Fruit fly (Drosophila melanogaster): Measurements from ENCODE around the gene CG7829.

CG7829 gene

DNA sequence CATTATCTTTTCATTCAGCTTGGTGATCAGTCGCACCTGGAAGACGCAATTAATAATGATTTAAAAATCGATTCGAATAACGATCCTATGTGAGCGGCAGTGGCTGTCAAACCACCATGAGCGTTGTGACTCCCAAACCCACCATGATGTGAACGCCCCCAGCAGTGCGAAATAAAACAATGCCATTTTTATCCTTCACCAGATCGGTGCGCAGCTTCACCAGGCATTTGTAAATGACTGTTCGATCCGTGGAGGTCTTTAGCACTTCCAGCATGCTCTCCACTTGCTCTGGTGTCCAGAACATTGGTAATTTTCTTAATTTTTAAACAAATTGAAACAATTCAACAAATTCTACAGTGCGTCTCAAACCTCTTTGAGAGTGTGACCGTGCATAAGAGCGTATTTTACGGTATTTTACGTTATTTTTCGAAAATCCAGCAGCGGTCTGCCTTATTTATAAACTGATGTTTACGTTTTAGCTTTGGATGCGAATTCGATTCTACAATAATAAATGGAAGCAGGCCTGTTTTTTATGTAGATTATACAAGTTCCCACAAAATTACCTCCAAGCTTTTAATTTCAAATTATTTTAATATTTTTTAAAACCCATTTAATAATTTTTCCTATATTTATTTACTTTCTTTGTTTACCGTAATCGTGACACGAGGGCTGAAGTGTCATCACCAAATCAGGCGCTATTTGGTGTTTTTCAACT, 18.4 kb downstream of the CG7829 start, which contains the start of the genes Rnb and Drice (continued):
- TF ChIP-seq CG18619 (GFP tag; optimal IDR thresholded peaks at IDR 0.05) (no peak), CG1603 (tag; optimal IDR thresholded peaks at IDR 0.05) (no peak), CG31365 (tag; optimal IDR thresholded peaks at IDR 0.05) (no peak), sc (optimal IDR thresholded peaks at IDR 0.05) (no peak), sc (GFP tag; optimal IDR thresholded peaks at IDR 0.05) (no peak), nerfin-1 (tag; optimal IDR thresholded peaks at IDR 0.05) (no peak), NFAT (GFP tag; IDR thresholded peaks at IDR 0.05) (peak; percentile 49; the same call in 1 of the 2 replicates), CG3065 (GFP tag; optimal IDR thresholded peaks at IDR 0.05) (no peak), tup (GFP tag; optimal IDR thresholded peaks at IDR 0.05) (no peak), CG7357 (GFP tag; IDR thresholded peaks at IDR 0.05) (no peak), ERR (GFP tag; optimal IDR thresholded peaks at IDR 0.05) (no peak), lov (optimal IDR thresholded peaks at IDR 0.05) (no peak), lov (GFP tag; IDR thresholded peaks at IDR 0.05) (no peak), zen (tag; optimal IDR thresholded peaks at IDR 0.05) (peak; percentile 46), CG12942 (GFP tag; optimal IDR thresholded peaks at IDR 0.05) (no peak), sob (GFP tag; IDR thresholded peaks at IDR 0.05) (peak; percentile 70), pb (GFP tag; optimal IDR thresholded peaks at IDR 0.05) (no peak), Dref (GFP tag; IDR thresholded peaks at IDR 0.05) (no peak), mld (GFP tag; IDR thresholded peaks at IDR 0.05; ENCODE audit: partially characterized antibody) (no peak), otp (GFP tag; IDR thresholded peaks at IDR 0.05) (no peak), CG12104 (GFP tag; optimal IDR thresholded peaks at IDR 0.05) (peak; percentile 64), lola (GFP tag; optimal IDR thresholded peaks at IDR 0.05) (peak in 1 of 3 experiments; percentile 54), CG9817 (tag; optimal IDR thresholded peaks at IDR 0.05) (peak; percentile 51), Lhr (GFP tag; optimal IDR thresholded peaks at IDR 0.05) (peak; percentile 60), Ets97D (GFP tag; optimal IDR thresholded peaks at IDR 0.05) (no peak), Hmx (GFP tag; optimal IDR thresholded peaks at IDR 0.05) (no peak), CG34224 (GFP tag; IDR thresholded peaks at IDR 0.05; ENCODE audit: partially characterized antibody) (peak; percentile 56; the same call in 2 of the 3 replicates), zfh2 (GFP tag; optimal IDR thresholded peaks at IDR 0.05) (peak; percentile 18), ro (GFP tag; IDR thresholded peaks at IDR 0.05) (0 out of 2 replicates have a peak, but pooled peaks have one; percentile 21), br (optimal IDR thresholded peaks at IDR 0.05) (no peak), CG5180 (GFP tag; optimal IDR thresholded peaks at IDR 0.05) (no peak), CG3163 (GFP tag; optimal IDR thresholded peaks at IDR 0.05) (no peak), CG9797 (GFP tag; optimal IDR thresholded peaks at IDR 0.05) (peak; percentile 66), CG13424 (tag; optimal IDR thresholded peaks at IDR 0.05) (peak; percentile 60), NC2α (GFP tag; optimal IDR thresholded peaks at IDR 0.05) (no peak), Atf-2 (GFP tag; optimal IDR thresholded peaks at IDR 0.05) (no peak), tgo (GFP tag; IDR thresholded peaks at IDR 0.05) (peak; percentile 47), CG1233 (GFP tag; optimal IDR thresholded peaks at IDR 0.05) (peak; percentile 63), Rx (GFP tag; IDR thresholded peaks at IDR 0.05) (peak; percentile 41), klu (GFP tag; IDR thresholded peaks at IDR 0.05) (no peak), vvl (GFP tag; IDR thresholded peaks at IDR 0.05) (peak; percentile 50), CG11398 (GFP tag; optimal IDR thresholded peaks at IDR 0.05) (no peak), CG6791 (GFP tag; IDR thresholded peaks at IDR 0.05; ENCODE audit: partially characterized antibody) (peak; percentile 60), CG8944 (GFP tag; optimal IDR thresholded peaks at IDR 0.05) (no peak), Aef1 (GFP tag; IDR thresholded peaks at IDR 0.05) (peak; percentile 27; the same call in 1 of the 3 replicates), hkb (optimal IDR thresholded peaks at IDR 0.05) (peak; percentile 62), hkb (GFP tag; IDR thresholded peaks at IDR 0.05) (peak; percentile 61), dpn (GFP tag; optimal IDR thresholded peaks at IDR 0.05) (peak in 1 of 2 experiments; percentile 33), NC2β (GFP tag; optimal IDR thresholded peaks at IDR 0.05) (no peak), YL-1 (GFP tag; optimal IDR thresholded peaks at IDR 0.05) (peak; percentile 84), sqz (GFP tag; optimal IDR thresholded peaks at IDR 0.05) (no peak)

Data from whole organism, embryonic.